Fruit fly (Drosophila melanogaster): ENCODE measurements around the gene CG13950.

CG13950 gene

DNA sequence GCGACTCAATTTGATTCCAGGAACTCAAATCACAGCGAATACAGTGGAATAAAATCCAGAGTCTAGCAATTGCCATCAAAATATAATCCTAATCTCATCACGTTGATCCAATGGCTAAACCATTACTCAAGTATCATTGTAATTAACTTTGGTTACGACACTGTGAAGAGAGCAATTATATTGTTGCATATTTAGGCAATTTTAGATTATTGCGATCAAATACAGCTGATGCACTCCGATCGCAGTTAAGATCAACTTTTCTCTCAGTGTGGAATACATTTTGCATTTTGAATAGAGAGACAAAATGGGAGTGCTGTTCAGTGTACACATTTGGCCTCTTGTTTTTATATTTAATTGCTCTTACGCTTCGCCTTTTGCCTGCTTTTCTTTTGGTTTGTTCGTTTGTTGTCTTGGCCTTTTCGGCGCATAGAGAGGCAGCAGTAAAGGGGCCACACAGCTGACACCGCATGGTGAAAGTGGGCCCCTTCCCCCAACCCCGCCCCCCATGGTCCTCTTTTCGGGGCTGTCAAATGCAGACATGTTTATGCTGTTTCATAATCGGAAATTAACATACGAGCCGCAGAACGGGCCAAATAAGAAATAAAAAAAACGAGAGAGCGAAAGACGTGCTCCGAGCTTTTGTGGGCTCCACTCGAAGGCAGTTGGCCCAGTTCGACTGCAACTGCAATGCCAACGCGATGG, 13.7 kb upstream of the CG13950 start (continued):
- TF ChIP-seq CG17612 (GFP tag; IDR thresholded peaks at IDR 0.05) (no peak), Pdp1 (GFP tag; optimal IDR thresholded peaks at IDR 0.05) (peak; percentile 43 to 56), Scr (GFP tag; IDR thresholded peaks at IDR 0.05; ENCODE audit: partially characterized antibody) (no peak), sim (GFP tag; IDR thresholded peaks at IDR 0.05) (no peak), CG3995 (GFP tag; optimal IDR thresholded peaks at IDR 0.05) (no peak), CG3847 (GFP tag; IDR thresholded peaks at IDR 0.05) (no peak), row (GFP tag; IDR thresholded peaks at IDR 0.05) (peak; percentile 70), CG9437 (GFP tag; optimal IDR thresholded peaks at IDR 0.05) (peak; percentile 52), vfl (GFP tag; optimal IDR thresholded peaks at IDR 0.05) (no peak), pzg (GFP tag; optimal IDR thresholded peaks at IDR 0.05) (no peak), schlank (tag; optimal IDR thresholded peaks at IDR 0.05) (no peak), Chrac-16 (GFP tag; optimal IDR thresholded peaks at IDR 0.05) (peak; percentile 52), CG12219 (GFP tag; optimal IDR thresholded peaks at IDR 0.05) (peak; percentile 68), Camta (GFP tag; optimal IDR thresholded peaks at IDR 0.05) (peak; percentile 73), h (optimal IDR thresholded peaks at IDR 0.05) (no peak), Side (GFP tag; optimal IDR thresholded peaks at IDR 0.05) (no peak), odd (GFP tag; optimal IDR thresholded peaks at IDR 0.05) (peak; percentile 29), Hmx (GFP tag; optimal IDR thresholded peaks at IDR 0.05) (no peak), Ptx1 (GFP tag; IDR thresholded peaks at IDR 0.05) (peak; percentile 71), CG3838 (GFP tag; optimal IDR thresholded peaks at IDR 0.05) (no peak), nmo (GFP tag; optimal IDR thresholded peaks at IDR 0.05) (peak; percentile 77), CG17829 (tag; optimal IDR thresholded peaks at IDR 0.05) (peak; percentile 60), dpn (GFP tag; optimal IDR thresholded peaks at IDR 0.05) (peak; percentile 61 to 65), CG6854 (GFP tag; optimal IDR thresholded peaks at IDR 0.05) (no peak), CG11456 (GFP tag; IDR thresholded peaks at IDR 0.05) (no peak), CG10274 (GFP tag; optimal IDR thresholded peaks at IDR 0.05) (no peak), gsb (GFP tag; IDR thresholded peaks at IDR 0.05) (no peak), tgo (GFP tag; IDR thresholded peaks at IDR 0.05) (peak; percentile 40; the same call in 1 of the 3 replicates), Bgb (GFP tag; IDR thresholded peaks at IDR 0.05; ENCODE audit: partially characterized antibody) (no peak), CG6272 (GFP tag; IDR thresholded peaks at IDR 0.05) (peak; percentile 40; the same call in 1 of the 2 replicates), Nf-YC (tag; optimal IDR thresholded peaks at IDR 0.05) (no peak), Dll (GFP tag; IDR thresholded peaks at IDR 0.05; ENCODE audit: partially characterized antibody) (no peak), wek (GFP tag; optimal IDR thresholded peaks at IDR 0.05) (peak; percentile 40), ro (GFP tag; IDR thresholded peaks at IDR 0.05) (no peak), CG12299 (tag; optimal IDR thresholded peaks at IDR 0.05) (peak; percentile 18), luna (GFP tag; optimal IDR thresholded peaks at IDR 0.05) (no peak), C15 (GFP tag; IDR thresholded peaks at IDR 0.05) (no peak), CG4360 (GFP tag; IDR thresholded peaks at IDR 0.05) (no peak), CG1832 (GFP tag; optimal IDR thresholded peaks at IDR 0.05) (no peak), Atf-2 (GFP tag; optimal IDR thresholded peaks at IDR 0.05) (peak; percentile 42), ac (GFP tag; optimal IDR thresholded peaks at IDR 0.05) (no peak), CG1024 (GFP tag; IDR thresholded peaks at IDR 0.05) (no peak), Lhr (GFP tag; optimal IDR thresholded peaks at IDR 0.05) (no peak), CG14667 (GFP tag; IDR thresholded peaks at IDR 0.05) (peak; percentile 39; the same call in 1 of the 2 replicates), Ets97D (GFP tag; optimal IDR thresholded peaks at IDR 0.05) (no peak), prd (optimal IDR thresholded peaks at IDR 0.05) (no peak), prd (GFP tag; IDR thresholded peaks at IDR 0.05) (peak; percentile 62; the same call in 2 of the 3 replicates), CG16813 (GFP tag; IDR thresholded peaks at IDR 0.05; ENCODE audit: partially characterized antibody) (no peak), CG18619 (GFP tag; optimal IDR thresholded peaks at IDR 0.05) (peak; percentile 50), CG2202 (tag; optimal IDR thresholded peaks at IDR 0.05) (no peak), CTCF (GFP tag; optimal IDR thresholded peaks at IDR 0.05) (no peak), ems (GFP tag; optimal IDR thresholded peaks at IDR 0.05) (peak; percentile 41)

Measured in whole organism, embryonic.